Fruit fly (Drosophila melanogaster): ENCODE measurements around the gene CG9356.

Gene CG9356

DNA sequence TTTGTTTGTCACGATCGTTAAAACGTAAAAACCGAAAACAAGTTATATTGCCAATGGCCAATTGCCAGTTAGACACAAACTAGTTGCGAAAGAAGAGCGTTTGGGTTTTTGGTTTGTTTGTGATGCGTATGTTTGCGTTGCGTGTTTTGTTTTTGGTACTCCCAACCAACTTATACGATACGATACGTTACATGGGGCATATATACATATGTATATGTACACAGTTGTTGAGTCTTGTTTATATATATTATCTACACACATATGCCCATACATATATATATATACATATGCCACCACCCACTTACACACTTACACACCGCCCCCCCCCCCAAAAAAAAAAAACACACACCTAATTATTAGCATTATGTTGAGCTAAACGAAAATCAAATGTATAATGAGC, 44.3 kb upstream of the CG9356 start (continued):
- no peak for TF ChIP-seq mld (GFP tag; IDR thresholded peaks at IDR 0.05; ENCODE audit: partially characterized antibody)
- no peak for TF ChIP-seq klu (GFP tag; IDR thresholded peaks at IDR 0.05)
- TF ChIP-seq stwl (tag; optimal IDR thresholded peaks at IDR 0.05), result no peak
- no peak for TF ChIP-seq Ets65A (GFP tag)
- peak; percentile 22 for TF ChIP-seq CG6765 (GFP tag; optimal IDR thresholded peaks at IDR 0.05)
- TF ChIP-seq corto (GFP tag; optimal IDR thresholded peaks at IDR 0.05), result no peak
- no peak for TF ChIP-seq CG4854 (GFP tag; optimal IDR thresholded peaks at IDR 0.05)
- no peak for TF ChIP-seq CG4282 (GFP tag; optimal IDR thresholded peaks at IDR 0.05)
- TF ChIP-seq Dad (GFP tag; optimal IDR thresholded peaks at IDR 0.05), result no peak
- TF ChIP-seq lbe (GFP tag; optimal IDR thresholded peaks at IDR 0.05), result no peak
- TF ChIP-seq so (GFP tag; IDR thresholded peaks at IDR 0.05), result no peak
- TF ChIP-seq fd64A (GFP tag; optimal IDR thresholded peaks at IDR 0.05), result no peak
- no peak for TF ChIP-seq E2f1 (GFP tag; IDR thresholded peaks at IDR 0.05)
- no peak for TF ChIP-seq Nf-YB (GFP tag; optimal IDR thresholded peaks at IDR 0.05)
- peak; percentile 25 for TF ChIP-seq PHDP (tag; optimal IDR thresholded peaks at IDR 0.05)
- no peak for TF ChIP-seq sob (GFP tag; IDR thresholded peaks at IDR 0.05)
- 0 out of 2 replicates have a peak, but pooled peaks have one; percentile 19 for TF ChIP-seq E2f2 (GFP tag; IDR thresholded peaks at IDR 0.05)
- TF ChIP-seq Fer1 (GFP tag; optimal IDR thresholded peaks at IDR 0.05), result peak; percentile 54
- no peak for TF ChIP-seq run (tag; optimal IDR thresholded peaks at IDR 0.05)
- no peak for TF ChIP-seq CG6683 (GFP tag; optimal IDR thresholded peaks at IDR 0.05)
- no peak for TF ChIP-seq ERR (GFP tag; optimal IDR thresholded peaks at IDR 0.05)
- no peak for TF ChIP-seq ewg (GFP tag; optimal IDR thresholded peaks at IDR 0.05)
- no peak for TF ChIP-seq dm (GFP tag; optimal IDR thresholded peaks at IDR 0.05)
- no peak for TF ChIP-seq CG11247 (GFP tag; IDR thresholded peaks at IDR 0.05)
- peak; percentile 41 for TF ChIP-seq BtbVII (GFP tag; optimal IDR thresholded peaks at IDR 0.05)
- no peak for TF ChIP-seq cwo (GFP tag; optimal IDR thresholded peaks at IDR 0.05)
- TF ChIP-seq Trl (optimal IDR thresholded peaks at IDR 0.05), result no peak
- TF ChIP-seq Trl (GFP tag; optimal IDR thresholded peaks at IDR 0.05), result no peak
- TF ChIP-seq dmrt99B (tag; optimal IDR thresholded peaks at IDR 0.05), result peak; percentile 14
- TF ChIP-seq Med (GFP tag), result peak; percentile 58
- TF ChIP-seq Ada2b (GFP tag; IDR thresholded peaks at IDR 0.05), result no peak
- no peak for TF ChIP-seq Pdp1 (GFP tag; optimal IDR thresholded peaks at IDR 0.05)
- no peak for TF ChIP-seq Hmx (GFP tag; optimal IDR thresholded peaks at IDR 0.05)
- TF ChIP-seq CG4424 (GFP tag; optimal IDR thresholded peaks at IDR 0.05), result no peak
- TF ChIP-seq Hsf (GFP tag; optimal IDR thresholded peaks at IDR 0.05), result no peak
- TF ChIP-seq gem (tag; optimal IDR thresholded peaks at IDR 0.05), result no peak
- no peak for TF ChIP-seq br (optimal IDR thresholded peaks at IDR 0.05)
- TF ChIP-seq crc (GFP tag; optimal IDR thresholded peaks at IDR 0.05), result no peak
- no peak for TF ChIP-seq CG14965 (GFP tag; optimal IDR thresholded peaks at IDR 0.05; ENCODE audit: borderline replicate concordance)
- TF ChIP-seq CG34224 (GFP tag; IDR thresholded peaks at IDR 0.05; ENCODE audit: partially characterized antibody), result no peak
- TF ChIP-seq nom (GFP tag; optimal IDR thresholded peaks at IDR 0.05), result no peak
- no peak for TF ChIP-seq Fer2 (tag; optimal IDR thresholded peaks at IDR 0.05)
- TF ChIP-seq nerfin-2 (GFP tag; IDR thresholded peaks at IDR 0.05; ENCODE audit: partially characterized antibody), result no peak
- TF ChIP-seq odd (GFP tag; optimal IDR thresholded peaks at IDR 0.05), result peak; percentile 15
- no peak for TF ChIP-seq CG8478 (optimal IDR thresholded peaks at IDR 0.05)
- TF ChIP-seq NC2β (GFP tag; optimal IDR thresholded peaks at IDR 0.05), result no peak
- no peak for TF ChIP-seq CG8944 (GFP tag; optimal IDR thresholded peaks at IDR 0.05)
- TF ChIP-seq pb (GFP tag; optimal IDR thresholded peaks at IDR 0.05), result no peak
- no peak for TF ChIP-seq H2.0 (GFP tag; IDR thresholded peaks at IDR 0.05)
- peak; percentile 5 for TF ChIP-seq CG12299 (tag; optimal IDR thresholded peaks at IDR 0.05)
- TF ChIP-seq toy (GFP tag; IDR thresholded peaks at IDR 0.05), result no peak
- no peak for TF ChIP-seq CG2712 (tag; optimal IDR thresholded peaks at IDR 0.05)
- no peak for TF ChIP-seq slbo (GFP tag; IDR thresholded peaks at IDR 0.05)

Data from whole organism, embryonic.